Fruit fly (Drosophila melanogaster): Measurements from ENCODE around the gene Ist1.

The Ist1 gene

DNA sequence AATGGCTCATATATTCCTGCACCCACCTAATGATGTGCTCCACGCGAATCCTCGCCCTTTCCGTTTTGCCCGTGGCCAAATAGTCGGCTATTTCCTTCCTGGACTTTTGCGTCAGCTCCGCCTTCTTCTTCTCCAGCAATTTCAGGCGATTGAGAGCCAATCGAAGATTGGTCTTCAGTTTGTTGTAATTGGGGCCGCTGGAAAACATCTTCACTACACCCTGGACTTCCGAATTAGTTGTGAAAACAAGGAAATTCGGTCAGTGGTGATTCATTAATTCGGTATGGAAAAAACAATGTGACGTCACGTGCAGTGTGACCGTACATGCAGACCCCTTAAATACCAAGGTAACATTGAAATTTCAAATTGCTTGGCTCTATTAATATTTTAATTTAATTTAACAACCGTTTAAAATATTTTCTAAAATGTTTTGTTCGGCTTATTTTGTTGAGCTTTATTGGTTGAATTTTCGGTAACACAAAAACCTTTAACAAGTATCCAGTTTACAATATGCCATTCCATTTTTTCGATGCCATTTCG lies at the start of gene Ist1:
Gene Ist1, minus strand, starts transcription at position 301 of the 540 bp plus-strand sequence.
- TF ChIP-seq kay (GFP tag; ENCODE audit: borderline replicate concordance) (peak; percentile 98), Hr96 (GFP tag; optimal IDR thresholded peaks at IDR 0.05) (no peak), bab1 (GFP tag; optimal IDR thresholded peaks at IDR 0.05) (peak; percentile 26)

DNA sequence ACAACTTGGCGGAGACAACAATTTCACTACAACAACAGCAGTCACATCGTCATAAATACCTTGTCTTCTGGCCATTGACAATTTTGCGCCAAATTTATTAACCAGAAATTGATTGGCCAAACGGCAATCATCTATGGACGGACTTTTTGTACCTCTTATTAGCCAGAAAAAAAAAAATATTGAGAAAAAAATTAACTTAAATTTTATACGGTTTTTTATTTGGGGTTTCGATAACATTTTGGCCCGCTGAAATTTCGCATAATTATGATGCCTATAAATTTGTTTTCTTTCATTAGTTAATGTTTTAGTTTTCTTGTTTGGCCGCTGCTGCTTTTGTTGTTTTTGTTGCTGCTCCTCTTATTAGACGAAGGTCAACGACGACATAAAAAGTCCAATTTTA lies 47.8 kb upstream of the Ist1 start:
- TF ChIP-seq Hr96 (GFP tag; optimal IDR thresholded peaks at IDR 0.05) (no peak), cic (GFP tag; optimal IDR thresholded peaks at IDR 0.05) (no peak), Crg-1 (GFP tag; optimal IDR thresholded peaks at IDR 0.05) (no peak), CG14711 (tag; optimal IDR thresholded peaks at IDR 0.05) (no peak), CG11617 (GFP tag; optimal IDR thresholded peaks at IDR 0.05) (no peak), Clk (GFP tag; optimal IDR thresholded peaks at IDR 0.05) (no peak), CG7045 (GFP tag; optimal IDR thresholded peaks at IDR 0.05) (no peak), pad (GFP tag; optimal IDR thresholded peaks at IDR 0.05) (no peak), CG7101 (tag; optimal IDR thresholded peaks at IDR 0.05) (no peak), cnc (optimal IDR thresholded peaks at IDR 0.05) (no peak), Mnt (GFP tag; optimal IDR thresholded peaks at IDR 0.05) (no peak), kay (GFP tag; ENCODE audit: borderline replicate concordance) (no peak)

DNA sequence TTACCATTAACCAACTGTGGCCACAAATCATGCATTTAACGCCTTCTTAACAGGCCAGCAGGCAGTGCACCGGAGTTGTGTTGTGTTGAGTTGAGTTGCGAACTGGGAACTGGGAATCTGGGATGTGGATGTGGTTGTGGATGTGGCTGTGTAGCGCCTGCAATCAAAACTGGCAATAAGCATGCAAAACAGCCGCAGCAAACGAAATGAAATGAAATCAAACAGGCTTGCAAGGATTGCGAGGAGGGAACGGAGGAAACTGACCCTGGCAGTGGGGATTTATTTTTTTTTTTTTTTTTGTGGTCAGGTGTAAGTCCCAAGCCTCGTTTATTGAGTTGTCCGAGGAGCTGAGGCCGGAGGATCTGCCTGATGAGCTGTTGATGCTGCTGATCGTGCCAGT lies 46.2 kb upstream of the Ist1 start:
- TF ChIP-seq CG7045 (GFP tag; optimal IDR thresholded peaks at IDR 0.05) (no peak), CG33017 (tag; optimal IDR thresholded peaks at IDR 0.05) (no peak), CG1620 (GFP tag; optimal IDR thresholded peaks at IDR 0.05) (no peak), CG12768 (GFP tag; optimal IDR thresholded peaks at IDR 0.05) (no peak), pad (GFP tag; optimal IDR thresholded peaks at IDR 0.05) (no peak), Clk (GFP tag; optimal IDR thresholded peaks at IDR 0.05) (no peak), kay (GFP tag; ENCODE audit: borderline replicate concordance) (no peak), ovo (GFP tag; optimal IDR thresholded peaks at IDR 0.05) (no peak), cic (GFP tag; optimal IDR thresholded peaks at IDR 0.05) (no peak), Mnt (GFP tag; optimal IDR thresholded peaks at IDR 0.05) (no peak), cnc (optimal IDR thresholded peaks at IDR 0.05) (no peak)

DNA sequence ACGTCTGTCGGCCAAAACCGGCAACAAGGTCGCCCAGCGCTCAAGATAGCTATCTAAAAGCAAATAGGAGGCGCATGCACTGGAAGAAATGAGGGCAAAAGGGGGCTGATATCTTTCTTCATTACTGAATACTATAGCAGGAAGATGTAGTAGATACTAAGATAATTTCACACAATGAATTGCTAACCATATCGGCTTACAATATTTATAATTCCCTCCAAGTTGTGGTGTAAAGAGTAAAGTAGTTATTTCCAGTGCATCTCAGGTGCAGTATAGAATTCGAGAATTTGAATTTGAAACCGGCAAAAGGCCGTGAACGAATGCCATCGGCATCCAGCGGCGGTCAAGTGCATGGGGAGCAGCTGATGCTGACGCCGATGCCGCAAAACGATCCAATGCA lies 43.3 kb upstream of the Ist1 start:
- TF ChIP-seq Crg-1 (GFP tag; optimal IDR thresholded peaks at IDR 0.05): no peak
- no peak for TF ChIP-seq Hr96 (GFP tag; optimal IDR thresholded peaks at IDR 0.05)
- no peak for TF ChIP-seq cic (GFP tag; optimal IDR thresholded peaks at IDR 0.05)
- TF ChIP-seq CG11617 (GFP tag; optimal IDR thresholded peaks at IDR 0.05): no peak
- TF ChIP-seq CG12768 (GFP tag; optimal IDR thresholded peaks at IDR 0.05): no peak
- TF ChIP-seq CG1620 (GFP tag; optimal IDR thresholded peaks at IDR 0.05): no peak
- no peak for TF ChIP-seq Mnt (GFP tag; optimal IDR thresholded peaks at IDR 0.05)
- TF ChIP-seq pad (GFP tag; optimal IDR thresholded peaks at IDR 0.05): no peak
- no peak for TF ChIP-seq tj (GFP tag; optimal IDR thresholded peaks at IDR 0.05)
- TF ChIP-seq CG5204 (GFP tag; optimal IDR thresholded peaks at IDR 0.05): no peak
- no peak for TF ChIP-seq CG33017 (tag; optimal IDR thresholded peaks at IDR 0.05)
- TF ChIP-seq Clk (GFP tag; optimal IDR thresholded peaks at IDR 0.05): no peak
- no peak for TF ChIP-seq cnc (optimal IDR thresholded peaks at IDR 0.05)
- no peak for TF ChIP-seq CG7045 (GFP tag; optimal IDR thresholded peaks at IDR 0.05)
- no peak for TF ChIP-seq CG7101 (tag; optimal IDR thresholded peaks at IDR 0.05)
- no peak for TF ChIP-seq bab1 (GFP tag; optimal IDR thresholded peaks at IDR 0.05)
- no peak for TF ChIP-seq ovo (GFP tag; optimal IDR thresholded peaks at IDR 0.05)
- TF ChIP-seq CG14711 (tag; optimal IDR thresholded peaks at IDR 0.05): no peak

DNA sequence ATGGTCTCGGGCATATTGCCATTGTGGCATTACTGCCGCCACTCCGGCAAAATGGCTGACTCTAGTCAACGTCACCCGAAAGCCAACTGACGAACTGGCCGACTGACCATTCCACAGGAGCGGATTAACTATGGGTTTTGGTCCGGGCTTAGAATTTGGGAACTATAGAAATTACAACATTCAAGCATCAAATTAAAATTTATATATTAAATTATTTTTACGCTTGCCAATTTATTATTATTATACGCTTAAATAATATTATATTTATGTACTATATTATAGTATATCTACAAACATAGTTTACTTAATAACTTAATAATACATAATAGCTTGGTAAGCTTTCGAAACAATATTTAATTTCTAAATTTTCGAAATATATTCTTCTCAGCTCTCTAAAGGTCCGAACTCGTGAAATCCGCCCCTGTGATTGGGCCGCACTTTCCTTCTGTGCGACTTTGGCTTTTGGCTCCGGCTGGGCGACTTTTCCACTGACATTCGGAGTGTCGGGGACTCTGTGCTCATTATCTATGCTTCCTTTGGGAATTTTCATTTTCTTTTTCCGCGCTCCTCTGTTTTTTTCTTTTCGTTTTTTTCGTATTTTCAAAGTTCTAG lies 41.2 kb upstream of the Ist1 start:
- TF ChIP-seq CG33017 (tag; optimal IDR thresholded peaks at IDR 0.05): no peak
- TF ChIP-seq CG11617 (GFP tag; optimal IDR thresholded peaks at IDR 0.05): no peak
- TF ChIP-seq ovo (GFP tag; optimal IDR thresholded peaks at IDR 0.05): no peak
- no peak for TF ChIP-seq Hr96 (GFP tag; optimal IDR thresholded peaks at IDR 0.05)
- TF ChIP-seq CG5204 (GFP tag; optimal IDR thresholded peaks at IDR 0.05): no peak
- no peak for TF ChIP-seq CG12768 (GFP tag; optimal IDR thresholded peaks at IDR 0.05)

DNA sequence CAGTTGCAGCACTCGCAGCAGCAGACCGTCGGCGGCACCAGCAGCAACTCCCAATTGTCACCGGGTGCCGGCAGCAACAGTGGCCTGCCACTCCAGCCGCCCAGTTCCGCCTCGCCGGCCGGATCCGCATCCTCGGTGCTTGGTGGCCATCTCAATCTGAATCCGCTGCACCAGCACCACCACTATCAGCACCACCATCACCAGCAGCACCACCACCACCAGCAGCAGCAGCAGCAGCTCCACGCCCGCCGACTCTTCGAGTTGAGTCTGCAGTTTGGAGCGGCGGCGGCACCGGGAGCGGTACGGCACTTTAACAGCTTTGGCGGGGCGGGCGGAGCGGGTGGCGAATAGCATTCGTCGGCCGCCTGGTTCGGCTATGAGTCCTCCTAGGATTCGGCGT lies 36.3 kb upstream of the Ist1 start:
- TF ChIP-seq kay (GFP tag; ENCODE audit: borderline replicate concordance) (no peak), CG7045 (GFP tag; optimal IDR thresholded peaks at IDR 0.05) (no peak), CG5204 (GFP tag; optimal IDR thresholded peaks at IDR 0.05) (no peak)

DNA sequence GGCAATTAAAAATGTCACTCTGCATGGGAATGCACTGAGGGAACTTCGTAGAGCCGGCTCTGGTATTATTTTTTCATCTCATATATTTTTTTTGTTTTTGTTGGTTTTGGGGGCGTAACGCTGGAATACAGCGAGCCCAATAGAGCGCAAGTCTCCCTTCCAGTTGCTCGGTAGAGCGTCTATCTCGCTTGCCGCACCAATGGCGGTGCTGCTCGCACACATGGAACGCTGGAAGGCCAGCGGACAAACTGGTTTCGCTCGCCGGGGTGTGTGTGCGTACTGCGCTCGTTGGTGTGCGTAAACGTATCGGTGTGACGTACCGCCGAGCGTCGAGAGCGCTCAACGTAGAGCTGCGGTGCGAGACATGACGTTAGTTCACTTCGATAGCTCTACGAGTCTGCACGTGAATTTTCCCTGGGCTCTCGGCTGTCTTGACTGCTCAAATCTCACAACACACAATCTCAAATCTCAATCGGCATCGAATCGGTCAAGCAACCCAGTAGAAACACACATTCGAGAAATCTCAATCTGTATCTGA lies 33.6 kb upstream of the Ist1 start, which contains the start of gene vvl:
Gene vvl, plus strand, starts transcription at position 371 of the 538 bp plus-strand sequence.
- TF ChIP-seq CG11617 (GFP tag; optimal IDR thresholded peaks at IDR 0.05): no peak
- no peak for TF ChIP-seq kay (GFP tag; ENCODE audit: borderline replicate concordance)
- no peak for TF ChIP-seq cnc (optimal IDR thresholded peaks at IDR 0.05)
- TF ChIP-seq CG7045 (GFP tag; optimal IDR thresholded peaks at IDR 0.05): no peak
- no peak for TF ChIP-seq CG5204 (GFP tag; optimal IDR thresholded peaks at IDR 0.05)
- TF ChIP-seq CG7101 (tag; optimal IDR thresholded peaks at IDR 0.05): no peak
- TF ChIP-seq ovo (GFP tag; optimal IDR thresholded peaks at IDR 0.05): no peak
- peak; percentile 6 for TF ChIP-seq Hr96 (GFP tag; optimal IDR thresholded peaks at IDR 0.05)
- no peak for TF ChIP-seq Mnt (GFP tag; optimal IDR thresholded peaks at IDR 0.05)

Measured in whole organism, adult.